Fruit fly (Drosophila melanogaster) whole organism, embryonic: ENCODE results near the gene CG13384.

Experiments
- Adf1 ChIP-seq: fragments of 200-800 bp; sonication (Bioruptor generic); IDR thresholded peaks from 2 replicates; pipeline ENCODE4 v1.3.6; 2022; ENCODE audit warnings: missing biosample characterization, missing genetic modification characterization
- B-H1 ChIP-seq: fragments of 200-800 bp; sonication (Bioruptor generic); IDR thresholded peaks from 3 replicates; pipeline ENCODE4 v1.3.6; 2022; ENCODE audit warnings: missing biosample characterization, missing genetic modification characterization
- CG11247 ChIP-seq: fragments of 200-800 bp; sonication (Bioruptor generic); IDR thresholded peaks from 2 replicates; pipeline ENCODE4 v1.3.6; 2022; ENCODE audit warnings: missing biosample characterization, missing genetic modification characterization
- CG12769 ChIP-seq: fragments of 200-800 bp; sonication (Bioruptor generic); optimal IDR thresholded peaks from 2 replicates; lab custom pipeline; 2019; ENCODE audit warnings: missing biosample characterization, mild to moderate bottlenecking, missing genetic modification characterization, moderate library complexity
- CG13424 ChIP-seq: fragments of 200-800 bp; sonication (Bioruptor generic); optimal IDR thresholded peaks from 2 replicates; lab custom pipeline; 2019; ENCODE audit warnings: missing biosample characterization, mild to moderate bottlenecking, missing genetic modification characterization, moderate library complexity
- CG14441 ChIP-seq: fragments of 200-800 bp; sonication (Bioruptor generic); IDR thresholded peaks from 2 replicates; pipeline ENCODE4 v1.3.6; 2022; ENCODE audit warnings: missing biosample characterization, missing genetic modification characterization
- CG14667 ChIP-seq: fragments of 200-800 bp; sonication (Bioruptor generic); IDR thresholded peaks from 2 replicates; pipeline ENCODE4 v1.3.6; 2022; ENCODE audit warnings: missing biosample characterization, missing genetic modification characterization
- CG14710 ChIP-seq: fragments of 200-800 bp; sonication (Bioruptor generic); optimal IDR thresholded peaks from 3 replicates; lab custom pipeline; 2019; ENCODE audit warnings: missing biosample characterization, mild to moderate bottlenecking, missing genetic modification characterization, moderate library complexity
- CG15011 ChIP-seq: fragments of 200-800 bp; sonication (Bioruptor generic); optimal IDR thresholded peaks from 3 replicates; lab custom pipeline; 2018; ENCODE audit warnings: missing biosample characterization, mild to moderate bottlenecking, missing genetic modification characterization
- CG16779 ChIP-seq: fragments of 200-800 bp; sonication (Bioruptor generic); IDR thresholded peaks from 2 replicates; pipeline ENCODE4 v1.3.6; 2022; ENCODE audit warnings: missing biosample characterization, missing genetic modification characterization
- CG2129 ChIP-seq: fragments of 200-800 bp; sonication (Bioruptor generic); IDR thresholded peaks from 2 replicates; pipeline ENCODE4 v1.3.6; 2022; ENCODE audit warnings: missing biosample characterization, missing genetic modification characterization; ENCODE audit not compliant: partially characterized antibody
- CG34422 ChIP-seq: fragments of 200-800 bp; sonication (Bioruptor generic); IDR thresholded peaks from 3 replicates; pipeline ENCODE4 v1.3.6; 2022; ENCODE audit warnings: missing biosample characterization, missing genetic modification characterization
- CG6175 ChIP-seq: fragments of 200-800 bp; sonication (Bioruptor generic); IDR thresholded peaks from 3 replicates; pipeline ENCODE4 v1.3.6; 2022; ENCODE audit warnings: missing biosample characterization, missing genetic modification characterization
- CG7372 ChIP-seq: fragments of 200-800 bp; sonication (Bioruptor generic); IDR thresholded peaks from 2 replicates; pipeline ENCODE4 v1.3.6; 2022; ENCODE audit warnings: missing biosample characterization, missing genetic modification characterization
- CG8388 ChIP-seq: fragments of 200-800 bp; sonication (Bioruptor generic); optimal IDR thresholded peaks from 2 replicates; lab custom pipeline; 2019; ENCODE audit warnings: missing biosample characterization, mild to moderate bottlenecking, missing genetic modification characterization, moderate library complexity
- CG8765 ChIP-seq: fragments of 200-800 bp; sonication (Bioruptor generic); IDR thresholded peaks from 2 replicates; pipeline ENCODE4 v1.3.6; 2022; ENCODE audit warnings: missing biosample characterization, missing genetic modification characterization
- D19A ChIP-seq: fragments of 200-800 bp; optimal IDR thresholded peaks from 3 replicates; lab custom pipeline; 2019; ENCODE audit warnings: missing biosample characterization, mild to moderate bottlenecking, missing genetic modification characterization, moderate library complexity
- D19B ChIP-seq: fragments of 200-800 bp; sonication (Bioruptor generic); optimal IDR thresholded peaks from 2 replicates; lab custom pipeline; 2017; ENCODE audit warnings: missing biosample characterization, mild to moderate bottlenecking, missing genetic modification characterization
- ERR ChIP-seq: fragments of 200-800 bp; sonication (Bioruptor generic); optimal IDR thresholded peaks from 2 replicates; lab custom pipeline; 2016; ENCODE audit warnings: missing biosample characterization, missing genetic modification characterization
- Gsc ChIP-seq: fragments of 200-800 bp; sonication (Bioruptor generic); IDR thresholded peaks from 2 replicates; pipeline ENCODE4 v1.3.6; 2022; ENCODE audit warnings: missing biosample characterization, missing genetic modification characterization
- Hmr ChIP-seq: fragments of 200-800 bp; sonication (Bioruptor generic); optimal IDR thresholded peaks from 3 replicates; lab custom pipeline; 2017; ENCODE audit warnings: mild to moderate bottlenecking, missing biosample characterization, missing genetic modification reagents, missing genetic modification characterization
- Optix ChIP-seq: fragments of 200-800 bp; sonication (Bioruptor generic); IDR thresholded peaks from 3 replicates; pipeline ENCODE4 v1.3.6; 2022; ENCODE audit warnings: missing biosample characterization, missing genetic modification characterization
- Six4 ChIP-seq: fragments of 200-800 bp; sonication (Bioruptor generic); optimal IDR thresholded peaks from 2 replicates; lab custom pipeline; 2016; ENCODE audit warnings: missing biosample characterization, missing genetic modification characterization
- abd-A ChIP-seq: fragments of 200-800 bp; sonication (Bioruptor generic); optimal IDR thresholded peaks from 3 replicates; lab custom pipeline; 2019; ENCODE audit warnings: missing biosample characterization, mild to moderate bottlenecking, missing genetic modification characterization, moderate library complexity
- ase ChIP-seq: fragments of 200-800 bp; sonication (Bioruptor generic); IDR thresholded peaks from 3 replicates; pipeline ENCODE4 v1.3.6; 2022; ENCODE audit warnings: missing biosample characterization, missing genetic modification characterization
- bsh ChIP-seq, 2 experiments: fragments of 200-800 bp; sonication (Bioruptor generic); optimal IDR thresholded peaks; 2 replicates each; lab custom pipeline; 2017 to 2018; ENCODE audit warnings: mild to moderate bottlenecking in 2 of 2, missing biosample characterization in 2 of 2, missing genetic modification characterization in 2 of 2, moderate library complexity in 1 of 2
- chinmo ChIP-seq: fragments of 200-800 bp; sonication (Bioruptor generic); IDR thresholded peaks from 4 replicates; pipeline ENCODE4 v1.3.6; 2022; ENCODE audit warnings: missing biosample characterization, missing genetic modification characterization; ENCODE audit not compliant: partially characterized antibody
- chm ChIP-seq: fragments of 200-800 bp; sonication (Bioruptor generic); IDR thresholded peaks from 2 replicates; pipeline ENCODE4 v1.3.6; 2022; ENCODE audit warnings: missing biosample characterization, missing genetic modification characterization
- corto ChIP-seq: fragments of 200-800 bp; sonication (Bioruptor generic); optimal IDR thresholded peaks from 2 replicates; lab custom pipeline; 2016; ENCODE audit warnings: missing biosample characterization, mild to moderate bottlenecking, missing genetic modification characterization, moderate library complexity
- danr ChIP-seq: fragments of 200-800 bp; sonication (Bioruptor generic); IDR thresholded peaks from 2 replicates; pipeline ENCODE4 v1.3.6; 2022; ENCODE audit warnings: missing biosample characterization, missing genetic modification characterization
- dati ChIP-seq: fragments of 200-800 bp; sonication (Bioruptor generic); IDR thresholded peaks from 2 replicates; pipeline ENCODE4 v1.3.6; 2022; ENCODE audit warnings: missing biosample characterization, missing genetic modification characterization
- disco-r ChIP-seq: fragments of 200-800 bp; sonication (Bioruptor generic); optimal IDR thresholded peaks from 2 replicates; lab custom pipeline; 2016; ENCODE audit warnings: missing biosample characterization, missing genetic modification characterization
- dmrt99B ChIP-seq: fragments of 200-800 bp; sonication (Bioruptor generic); optimal IDR thresholded peaks from 2 replicates; lab custom pipeline; 2018; ENCODE audit warnings: missing biosample characterization, mild to moderate bottlenecking, missing genetic modification characterization, moderate library complexity
- fd96Cb ChIP-seq: fragments of 200-800 bp; sonication (Bioruptor generic); optimal IDR thresholded peaks from 2 replicates; lab custom pipeline; 2018; ENCODE audit warnings: missing biosample characterization, mild to moderate bottlenecking, missing genetic modification characterization, moderate library complexity
- grau ChIP-seq: fragments of 200-800 bp; optimal IDR thresholded peaks from 3 replicates; lab custom pipeline; 2019; ENCODE audit warnings: missing biosample characterization, mild to moderate bottlenecking, missing genetic modification characterization, moderate library complexity
- kay ChIP-seq: fragments of 200-800 bp; sonication (Bioruptor generic); optimal IDR thresholded peaks from 2 replicates; lab custom pipeline; 2016; ENCODE audit warnings: missing biosample characterization, missing genetic modification characterization
- klu ChIP-seq: fragments of 200-800 bp; sonication (Bioruptor generic); IDR thresholded peaks from 2 replicates; pipeline ENCODE4 v1.3.6; 2022; ENCODE audit warnings: missing biosample characterization, missing genetic modification characterization
- lbe ChIP-seq: fragments of 200-800 bp; sonication (Bioruptor generic); optimal IDR thresholded peaks from 2 replicates; lab custom pipeline; 2016; ENCODE audit warnings: missing biosample characterization, mild to moderate bottlenecking, missing genetic modification characterization
- mirr ChIP-seq: fragments of 200-800 bp; sonication (Bioruptor generic); optimal IDR thresholded peaks from 3 replicates; lab custom pipeline; 2018; ENCODE audit warnings: missing biosample characterization, mild to moderate bottlenecking, missing genetic modification characterization
- mld ChIP-seq: fragments of 200-800 bp; sonication (Bioruptor generic); IDR thresholded peaks from 3 replicates; pipeline ENCODE4 v1.3.6; 2022; ENCODE audit warnings: missing biosample characterization, missing genetic modification characterization; ENCODE audit not compliant: partially characterized antibody
- oc ChIP-seq: fragments of 200-800 bp; sonication (Bioruptor generic); optimal IDR thresholded peaks from 2 replicates; lab custom pipeline; 2018; ENCODE audit warnings: missing biosample characterization, mild to moderate bottlenecking, missing genetic modification characterization, moderate library complexity
- otp ChIP-seq: fragments of 200-800 bp; sonication (Bioruptor generic); IDR thresholded peaks from 3 replicates; pipeline ENCODE4, ENCODE4 v1.3.6; 2022; ENCODE audit warnings: missing biosample characterization, missing genetic modification characterization
- row ChIP-seq: fragments of 200-800 bp; sonication (Bioruptor generic); IDR thresholded peaks from 3 replicates; pipeline ENCODE4 v1.3.6; 2022; ENCODE audit warnings: missing biosample characterization, missing genetic modification characterization
- sens-2 ChIP-seq: fragments of 200-800 bp; sonication (Bioruptor generic); IDR thresholded peaks from 2 replicates; pipeline ENCODE4 v1.3.6; 2022; ENCODE audit warnings: missing biosample characterization, missing genetic modification characterization
- sima ChIP-seq: fragments of 200-800 bp; sonication (Bioruptor generic); optimal IDR thresholded peaks from 2 replicates; lab custom pipeline; 2016; ENCODE audit warnings: missing biosample characterization, missing genetic modification characterization
- sr ChIP-seq: fragments of 200-800 bp; sonication (Bioruptor generic); IDR thresholded peaks from 3 replicates; pipeline ENCODE4 v1.3.6; 2022; ENCODE audit warnings: missing biosample characterization, missing genetic modification characterization
- tgo ChIP-seq: fragments of 200-800 bp; sonication (Bioruptor generic); IDR thresholded peaks from 3 replicates; pipeline ENCODE4 v1.3.6; 2022; ENCODE audit warnings: missing biosample characterization, missing genetic modification characterization
- tna ChIP-seq: fragments of 200-800 bp; sonication (Bioruptor generic); IDR thresholded peaks from 2 replicates; pipeline ENCODE4 v1.3.6; 2022; ENCODE audit warnings: missing biosample characterization, missing genetic modification characterization; ENCODE audit not compliant: partially characterized antibody
- trh ChIP-seq: fragments of 200-800 bp; sonication (Bioruptor generic); optimal IDR thresholded peaks from 2 replicates; lab custom pipeline; 2016; ENCODE audit warnings: missing biosample characterization, missing genetic modification characterization

The CG13384 gene

DNA sequence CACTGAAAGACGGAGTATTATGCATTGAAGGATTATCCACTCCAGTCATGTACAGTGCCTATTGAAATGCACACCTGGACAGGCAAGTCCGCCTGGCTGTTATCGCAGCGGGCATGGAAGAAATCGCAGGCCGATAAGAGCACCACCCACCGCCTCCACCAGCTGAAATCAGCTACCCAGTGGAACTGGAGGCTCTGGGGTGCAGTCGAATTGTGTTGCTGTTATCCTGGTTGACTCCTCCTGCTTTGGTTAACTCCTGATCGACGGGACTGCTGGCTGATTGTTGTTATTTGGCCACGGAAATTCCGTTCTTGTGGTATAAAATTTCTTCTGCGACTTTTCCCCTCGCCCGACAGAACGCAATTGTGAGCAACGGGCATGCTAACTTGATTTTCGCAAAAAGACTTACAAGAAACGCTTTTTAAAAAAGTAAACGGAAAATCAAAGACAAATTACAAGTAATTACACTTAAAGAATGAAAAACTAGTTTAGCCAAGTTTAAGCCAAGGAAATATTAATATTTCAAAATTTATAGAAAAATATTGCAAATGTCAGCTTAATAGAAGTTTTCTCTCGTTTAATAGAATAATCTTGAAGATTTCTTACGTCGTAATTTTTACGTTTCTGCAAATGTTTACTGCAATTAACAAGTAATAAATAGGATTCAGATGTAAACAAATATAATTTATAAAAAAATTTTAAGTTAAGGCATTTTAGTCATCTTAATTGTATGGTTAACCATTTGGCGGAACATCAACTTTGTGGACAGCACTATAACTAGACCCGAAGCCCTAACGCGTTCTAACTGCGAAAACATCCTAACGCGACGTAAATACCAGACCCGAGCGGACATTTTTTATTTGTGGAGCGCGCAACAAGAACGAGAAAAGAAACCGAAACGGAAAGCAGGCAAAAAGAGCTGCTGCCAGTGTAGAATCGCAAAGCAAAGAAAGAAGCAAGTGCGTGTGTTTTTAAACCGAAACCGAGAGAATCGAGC, 30.9 kb downstream of the CG13384 start, which contains the start of the genes CG13398 and Akap200 (continued):
- TF ChIP-seq ERR (GFP tag; lab: Kevin White, UChicago) (no peak), corto (no peak), CG8388 (no peak), oc (no peak), CG7372 (no peak), sens-2 (GFP tag; lab: Robert Waterston, UW) (no peak), CG8765 (GFP tag; lab: Robert Waterston, UW) (no peak), trh (no peak), tgo (GFP tag; lab: Robert Waterston, UW) (no peak), CG2129 (GFP tag; lab: Robert Waterston, UW) (no peak), abd-A (no peak), danr (GFP tag; lab: Robert Waterston, UW) (no peak), ase (no peak), otp (GFP tag; lab: Robert Waterston, UW) (no peak), chm (GFP tag; lab: Robert Waterston, UW) (no peak), sima (GFP tag; lab: Kevin White, UChicago) (no peak), dmrt99B (tag; lab: Kevin White, UChicago) (no peak), mirr (GFP tag; lab: Kevin White, UChicago) (no peak), mld (GFP tag; lab: Robert Waterston, UW) (no peak), disco-r (GFP tag; lab: Kevin White, UChicago) (no peak), Hmr (GFP tag; lab: Kevin White, UChicago) (peak; percentile 3), Six4 (GFP tag; lab: Kevin White, UChicago) (peak; percentile 21), klu (GFP tag; lab: Robert Waterston, UW) (0 out of 2 replicates have a peak, but pooled peaks have one; percentile 23), chinmo (GFP tag; lab: Robert Waterston, UW) (no peak), bsh (GFP tag; optimal IDR thresholded peaks at IDR 0.05; lab: Kevin White, UChicago) (no peak), B-H1 (no peak), CG14710 (peak; percentile 66), D19A (peak; percentile 41), tna (GFP tag; lab: Robert Waterston, UW) (no peak), CG16779 (no peak), Gsc (no peak), fd96Cb (tag; lab: Kevin White, UChicago) (peak; percentile 36), CG15011 (GFP tag; lab: Kevin White, UChicago) (no peak), grau (tag; lab: Kevin White, UChicago) (peak; percentile 30), CG6175 (GFP tag; lab: Robert Waterston, UW) (no peak), CG13424 (tag; lab: Kevin White, UChicago) (peak; percentile 46), lbe (GFP tag; lab: Kevin White, UChicago) (no peak), D19B (GFP tag; lab: Kevin White, UChicago) (no peak), Optix (GFP tag; lab: Robert Waterston, UW) (no peak), sr (GFP tag; lab: Robert Waterston, UW) (no peak), Adf1 (GFP tag; lab: Robert Waterston, UW) (no peak), CG12769 (tag; lab: Kevin White, UChicago) (no peak), CG34422 (GFP tag; lab: Robert Waterston, UW) (no peak), kay (GFP tag; lab: Kevin White, UChicago) (no peak), CG14667 (0 out of 2 replicates have a peak, but pooled peaks have one; percentile 11), dati (no peak), CG11247 (GFP tag; lab: Robert Waterston, UW) (0 out of 2 replicates have a peak, but pooled peaks have one; percentile 10), row (GFP tag; lab: Robert Waterston, UW) (peak; percentile 71), CG14441 (GFP tag; lab: Robert Waterston, UW) (0 out of 2 replicates have a peak, but pooled peaks have one; percentile 17)
